In the genomic region with DNA sequence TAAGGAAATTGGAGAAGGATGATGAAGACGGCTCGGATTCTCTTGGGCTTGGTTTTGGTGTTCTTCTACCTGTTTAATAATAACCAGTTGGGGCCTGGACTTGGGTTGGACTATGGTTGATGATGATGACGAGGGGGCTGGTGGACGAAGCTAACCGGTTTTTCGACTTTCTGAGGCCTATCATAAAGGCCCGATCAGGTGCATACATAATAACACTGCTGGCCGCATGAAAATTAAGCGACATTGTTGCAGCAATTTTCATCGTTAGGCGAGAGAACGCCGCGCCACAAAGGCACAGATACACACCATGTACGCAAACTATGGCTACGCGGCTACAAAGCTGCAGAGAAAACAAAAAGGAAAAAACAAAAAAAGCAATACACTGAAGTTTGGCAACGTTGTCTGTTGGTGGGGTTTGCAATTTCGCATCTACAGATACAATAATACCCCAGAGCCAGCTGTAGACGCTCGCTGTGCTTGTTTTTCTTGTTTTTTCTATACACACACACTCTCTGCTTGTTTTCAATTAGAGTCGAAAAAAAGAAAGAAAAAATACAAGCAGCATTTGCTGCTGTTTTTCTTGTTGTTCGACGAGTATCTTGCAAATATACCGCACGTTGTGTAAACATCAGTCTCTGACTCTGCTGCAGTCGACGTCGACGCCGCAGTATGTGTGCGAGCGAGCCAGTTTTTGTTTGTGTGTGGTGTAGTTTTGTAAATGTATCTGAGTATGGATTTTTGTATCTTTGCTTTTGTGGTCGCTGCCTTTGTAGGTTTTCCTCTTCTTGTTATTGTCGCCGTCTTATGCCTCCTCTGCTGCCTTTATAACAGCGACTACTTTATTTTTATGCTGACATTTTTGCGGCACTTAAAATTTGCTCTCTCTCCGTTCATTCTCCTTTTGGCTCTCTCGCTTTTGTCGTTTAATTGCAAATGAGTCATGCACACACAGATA, we compare ENCODE assay signal across 5 fruit fly cellular contexts.
TF ChIP-seq lines count a peak whose summit lies in the region.

No protein-coding gene starts in this region.

- TF ChIP-seq CTCF in whole organism, embryonic (GFP tag; optimal IDR thresholded peaks at IDR 0.05; lab: Kevin White, UChicago) = no peak

TF ChIP-seq in whole organism, adult, 20 proteins besides CTCF, POLR2A, EP300 and RAD21 (continues in another document):
- TF ChIP-seq CG5204 (GFP tag; optimal IDR thresholded peaks at IDR 0.05; lab: Kevin White, UChicago) (peak; percentile 95), toe (GFP tag; optimal IDR thresholded peaks at IDR 0.05; lab: Kevin White, UChicago) (peak; percentile 97), CG14711 (tag; optimal IDR thresholded peaks at IDR 0.05; lab: Kevin White, UChicago) (peak; percentile 86), cic (GFP tag; optimal IDR thresholded peaks at IDR 0.05; lab: Kevin White, UChicago) (peak; percentile 100), kay (GFP tag; lab: Kevin White, UChicago; ENCODE audit: borderline replicate concordance) (peak; percentile 100), cnc (optimal IDR thresholded peaks at IDR 0.05; lab: Kevin White, UChicago) (no peak), tj (GFP tag; optimal IDR thresholded peaks at IDR 0.05; lab: Kevin White, UChicago) (peak; percentile 99), CG1620 (GFP tag; optimal IDR thresholded peaks at IDR 0.05; lab: Kevin White, UChicago) (peak; percentile 83), CG11617 (GFP tag; optimal IDR thresholded peaks at IDR 0.05; lab: Kevin White, UChicago) (peak; percentile 100), Crg-1 (GFP tag; optimal IDR thresholded peaks at IDR 0.05; lab: Kevin White, UChicago) (peak; percentile 95), Mnt (GFP tag; optimal IDR thresholded peaks at IDR 0.05; lab: Kevin White, UChicago) (peak; percentile 98), CG33017 (tag; optimal IDR thresholded peaks at IDR 0.05; lab: Kevin White, UChicago) (peak; percentile 98), bab1 (GFP tag; optimal IDR thresholded peaks at IDR 0.05; lab: Kevin White, UChicago) (peak; percentile 98), CG7101 (tag; optimal IDR thresholded peaks at IDR 0.05; lab: Kevin White, UChicago) (peak; percentile 96), CG7045 (GFP tag; optimal IDR thresholded peaks at IDR 0.05; lab: Kevin White, UChicago) (peak; percentile 99)

TF ChIP-seq in whole organism, embryonic, 481 proteins besides CTCF, POLR2A, EP300 and RAD21 (continues in another document):
- TF ChIP-seq grau (tag; optimal IDR thresholded peaks at IDR 0.05; lab: Kevin White, UChicago) = peak; percentile 55
- TF ChIP-seq yki (optimal IDR thresholded peaks at IDR 0.05; lab: Kevin White, UChicago) = no peak
- no peak for TF ChIP-seq CG32532 (GFP tag; IDR thresholded peaks at IDR 0.05; lab: Robert Waterston, UW)
- no peak for TF ChIP-seq wor (GFP tag; IDR thresholded peaks at IDR 0.05; lab: Robert Waterston, UW)
- TF ChIP-seq CG4424 (GFP tag; optimal IDR thresholded peaks at IDR 0.05; lab: Kevin White, UChicago) = peak; percentile 36
- peak; percentile 76 for TF ChIP-seq CG12299 (tag; optimal IDR thresholded peaks at IDR 0.05; lab: Kevin White, UChicago)
- peak in 1 of 2 experiments; percentile 72 for TF ChIP-seq insv (GFP tag; optimal IDR thresholded peaks at IDR 0.05; lab: Kevin White, UChicago)
- peak; percentile 26 for TF ChIP-seq CG3065 (GFP tag; optimal IDR thresholded peaks at IDR 0.05; lab: Kevin White, UChicago)
- peak; percentile 64 for TF ChIP-seq Fer2 (tag; optimal IDR thresholded peaks at IDR 0.05; lab: Kevin White, UChicago)
- TF ChIP-seq Deaf1 (tag; optimal IDR thresholded peaks at IDR 0.05; lab: Kevin White, UChicago) = no peak
- peak; percentile 21 for TF ChIP-seq oc (tag; optimal IDR thresholded peaks at IDR 0.05; lab: Kevin White, UChicago)
- TF ChIP-seq CG12769 (tag; optimal IDR thresholded peaks at IDR 0.05; lab: Kevin White, UChicago) = peak; percentile 63
- peak; percentile 59 for TF ChIP-seq CG12236 (GFP tag; optimal IDR thresholded peaks at IDR 0.05; lab: Kevin White, UChicago)
- peak; percentile 87 for TF ChIP-seq schlank (tag; optimal IDR thresholded peaks at IDR 0.05; lab: Kevin White, UChicago)
- TF ChIP-seq Bdp1 (GFP tag; optimal IDR thresholded peaks at IDR 0.05; lab: Kevin White, UChicago) = no peak
- peak; percentile 64 for TF ChIP-seq CG8924 (tag; optimal IDR thresholded peaks at IDR 0.05; lab: Kevin White, UChicago)
- TF ChIP-seq ssp (GFP tag; IDR thresholded peaks at IDR 0.05; lab: Robert Waterston, UW) = no peak

TF ChIP-seq in whole organism, prepupa, 60 proteins besides CTCF, POLR2A, EP300 and RAD21 (continues in another document):
- TF ChIP-seq Smox (GFP tag; optimal IDR thresholded peaks at IDR 0.05; lab: Kevin White, UChicago) (peak; percentile 69), Ets96B (tag; optimal IDR thresholded peaks at IDR 0.05; lab: Kevin White, UChicago) (peak; percentile 94), Blimp-1 (GFP tag; optimal IDR thresholded peaks at IDR 0.05; lab: Kevin White, UChicago) (peak; percentile 66), Sox102F (GFP tag; optimal IDR thresholded peaks at IDR 0.05; lab: Kevin White, UChicago) (peak; percentile 88), salr (GFP tag; optimal IDR thresholded peaks at IDR 0.05; lab: Kevin White, UChicago) (peak; percentile 83 to 96), CG31627 (GFP tag; optimal IDR thresholded peaks at IDR 0.05; lab: Kevin White, UChicago) (no peak), fd59A (GFP tag; optimal IDR thresholded peaks at IDR 0.05; lab: Kevin White, UChicago) (peak; percentile 81), net (GFP tag; optimal IDR thresholded peaks at IDR 0.05; lab: Kevin White, UChicago) (peak; percentile 96), eg (GFP tag; IDR thresholded peaks at IDR 0.05; lab: Robert Waterston, UW) (no peak), Ets21C (GFP tag; optimal IDR thresholded peaks at IDR 0.05; lab: Kevin White, UChicago) (peak; percentile 43), lz (GFP tag; optimal IDR thresholded peaks at IDR 0.05; lab: Kevin White, UChicago) (peak; percentile 52), OdsH (GFP tag; optimal IDR thresholded peaks at IDR 0.05; lab: Kevin White, UChicago) (peak; percentile 85), Sox14 (GFP tag; optimal IDR thresholded peaks at IDR 0.05; lab: Kevin White, UChicago) (peak; percentile 84), CG6276 (GFP tag; optimal IDR thresholded peaks at IDR 0.05; lab: Kevin White, UChicago) (peak; percentile 99), Met (GFP tag; optimal IDR thresholded peaks at IDR 0.05; lab: Kevin White, UChicago) (peak; percentile 69), CG10631 (GFP tag; optimal IDR thresholded peaks at IDR 0.05; lab: Kevin White, UChicago) (peak; percentile 75), pdm3 (GFP tag; optimal IDR thresholded peaks at IDR 0.05; lab: Kevin White, UChicago) (peak; percentile 81)

TF ChIP-seq in whole organism, pupa, 21 proteins besides CTCF, POLR2A, EP300 and RAD21 (continues in another document):
- TF ChIP-seq Pif1A (GFP tag; optimal IDR thresholded peaks at IDR 0.05; lab: Kevin White, UChicago) (peak; percentile 97), CG34367 (tag; optimal IDR thresholded peaks at IDR 0.05; lab: Kevin White, UChicago) (peak; percentile 95), fd96Ca (GFP tag; IDR thresholded peaks at IDR 0.05; lab: Robert Waterston, UW) (no peak), CG8301 (tag; optimal IDR thresholded peaks at IDR 0.05; lab: Kevin White, UChicago) (peak; percentile 97), Snoo (tag; optimal IDR thresholded peaks at IDR 0.05; lab: Kevin White, UChicago) (peak; percentile 72), CG32121 (GFP tag; IDR thresholded peaks at IDR 0.05; lab: Robert Waterston, UW) (no peak), CG9948 (tag; optimal IDR thresholded peaks at IDR 0.05; lab: Kevin White, UChicago) (peak; percentile 90), D1 (tag; optimal IDR thresholded peaks at IDR 0.05; lab: Kevin White, UChicago) (peak; percentile 80), CG8159 (tag; optimal IDR thresholded peaks at IDR 0.05; lab: Kevin White, UChicago) (peak; percentile 88), CG12605 (GFP tag; IDR thresholded peaks at IDR 0.05; lab: Robert Waterston, UW) (no peak), Ets98B (GFP tag; IDR thresholded peaks at IDR 0.05; lab: Robert Waterston, UW) (no peak), CG13204 (GFP tag; optimal IDR thresholded peaks at IDR 0.05; lab: Kevin White, UChicago) (peak; percentile 97), Pif1B (GFP tag; optimal IDR thresholded peaks at IDR 0.05; lab: Kevin White, UChicago) (peak; percentile 97), gl (tag; optimal IDR thresholded peaks at IDR 0.05; lab: Kevin White, UChicago) (peak; percentile 99), CG15710 (tag; optimal IDR thresholded peaks at IDR 0.05; lab: Kevin White, UChicago) (peak; percentile 92), CG4496 (GFP tag; IDR thresholded peaks at IDR 0.05; lab: Robert Waterston, UW) (no peak), CG10348 (GFP tag; IDR thresholded peaks at IDR 0.05; lab: Robert Waterston, UW) (no peak), CG17806 (tag; optimal IDR thresholded peaks at IDR 0.05; lab: Kevin White, UChicago) (peak; percentile 90)

TF ChIP-seq in whole organism, wandering third instar larva, 38 proteins besides CTCF, POLR2A, EP300 and RAD21 (continues in another document):
- TF ChIP-seq usp (GFP tag; optimal IDR thresholded peaks at IDR 0.05; lab: Kevin White, UChicago) = no peak
- TF ChIP-seq woc (GFP tag; optimal IDR thresholded peaks at IDR 0.05; lab: Kevin White, UChicago) = peak; percentile 80
- TF ChIP-seq sage (GFP tag; optimal IDR thresholded peaks at IDR 0.05; lab: Kevin White, UChicago) = peak; percentile 97
- peak; percentile 92 for TF ChIP-seq Rel (GFP tag; optimal IDR thresholded peaks at IDR 0.05; lab: Kevin White, UChicago)
- TF ChIP-seq Rel (tag; optimal IDR thresholded peaks at IDR 0.05; lab: Kevin White, UChicago) = peak; percentile 82
- TF ChIP-seq CG32264 (GFP tag; optimal IDR thresholded peaks at IDR 0.05; lab: Kevin White, UChicago) = peak; percentile 93
- TF ChIP-seq Sp1 (GFP tag; optimal IDR thresholded peaks at IDR 0.05; lab: Kevin White, UChicago) = peak; percentile 94
- TF ChIP-seq jim (GFP tag; optimal IDR thresholded peaks at IDR 0.05; lab: Kevin White, UChicago) = peak; percentile 93
- TF ChIP-seq lola (GFP tag; optimal IDR thresholded peaks at IDR 0.05; lab: Kevin White, UChicago) = no peak
- TF ChIP-seq dmrt93B (GFP tag; optimal IDR thresholded peaks at IDR 0.05; lab: Kevin White, UChicago) = peak; percentile 51
- peak; percentile 97 for TF ChIP-seq Hr83 (GFP tag; optimal IDR thresholded peaks at IDR 0.05; lab: Kevin White, UChicago; ENCODE audit: poor library complexity, severe bottlenecking)
- TF ChIP-seq HLH106 (tag; optimal IDR thresholded peaks at IDR 0.05; lab: Kevin White, UChicago) = peak; percentile 62
- TF ChIP-seq Vsx2 (GFP tag; optimal IDR thresholded peaks at IDR 0.05; lab: Kevin White, UChicago; ENCODE audit: partially characterized antibody) = peak; percentile 76
- peak; percentile 83 for TF ChIP-seq CG9705 (GFP tag; optimal IDR thresholded peaks at IDR 0.05; lab: Kevin White, UChicago)
- peak; percentile 98 for TF ChIP-seq brk (GFP tag; optimal IDR thresholded peaks at IDR 0.05; lab: Kevin White, UChicago)
- peak; percentile 74 to 97 for TF ChIP-seq foxo (GFP tag; optimal IDR thresholded peaks at IDR 0.05; lab: Kevin White, UChicago)
- TF ChIP-seq Hnf4 (GFP tag; optimal IDR thresholded peaks at IDR 0.05; lab: Kevin White, UChicago) = peak; percentile 89
- TF ChIP-seq Abd-B (GFP tag; optimal IDR thresholded peaks at IDR 0.05; lab: Kevin White, UChicago) = no peak
- TF ChIP-seq Myc (optimal IDR thresholded peaks at IDR 0.05; lab: Kevin White, UChicago) = no peak
- TF ChIP-seq br (GFP tag; optimal IDR thresholded peaks at IDR 0.05; lab: Kevin White, UChicago) = peak; percentile 90
